Fruit fly (Drosophila melanogaster): ENCODE measurements around the gene CG33331.

DNA sequence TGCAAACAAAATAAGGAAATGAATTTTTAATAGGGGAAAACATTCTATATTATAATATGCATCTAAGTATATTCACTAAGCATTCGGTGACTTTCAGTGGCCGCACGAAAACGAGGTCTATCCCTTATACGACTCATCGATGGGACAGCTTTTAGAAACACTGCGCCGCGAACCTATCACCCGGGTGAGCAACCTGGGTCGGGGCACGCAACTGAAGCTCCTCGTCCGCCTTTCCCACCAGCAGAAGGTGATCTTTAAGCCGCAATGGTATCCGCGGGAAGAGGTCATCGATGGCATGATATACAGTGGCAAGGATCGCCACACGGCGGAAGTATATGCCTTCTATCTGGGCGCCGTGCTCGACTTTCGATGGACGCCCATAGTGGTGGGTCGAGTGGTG, 5.4 kb upstream of the CG33331 start:
- TF ChIP-seq Sin3A (optimal IDR thresholded peaks at IDR 0.05) (no peak), insv (optimal IDR thresholded peaks at IDR 0.05) (no peak)

All from Kc167 (cell line).